Worm (Caenorhabditis elegans) whole organism, mixed stage, embryonic: ENCODE results near the gene ttr-45.

Source experiments
- cnd-1 ChIP-seq: fragments of 200-800 bp; sonication (Bioruptor generic); optimal IDR thresholded peaks from 2 replicates; lab custom pipeline; 2018; ENCODE audit warnings: mild to moderate bottlenecking, missing genetic modification characterization, missing compliant biosample characterization
- drap-1 ChIP-seq: fragments of 200-800 bp; sonication (Bioruptor generic); optimal IDR thresholded peaks from 3 replicates; lab custom pipeline; 2018; ENCODE audit warnings: mild to moderate bottlenecking, missing genetic modification characterization, missing compliant biosample characterization
- nhr-28 ChIP-seq: fragments of 150-350 bp; optimal IDR thresholded peaks from 2 replicates; lab custom pipeline; 2014; ENCODE audit warnings: missing biosample characterization, missing genetic modification characterization
- pha-4 ChIP-seq: fragments of 150-350 bp; optimal IDR thresholded peaks from 2 replicates; lab custom pipeline; 2018; ENCODE audit warnings: missing biosample characterization, missing genetic modification reagents, missing genetic modification characterization

DNA sequence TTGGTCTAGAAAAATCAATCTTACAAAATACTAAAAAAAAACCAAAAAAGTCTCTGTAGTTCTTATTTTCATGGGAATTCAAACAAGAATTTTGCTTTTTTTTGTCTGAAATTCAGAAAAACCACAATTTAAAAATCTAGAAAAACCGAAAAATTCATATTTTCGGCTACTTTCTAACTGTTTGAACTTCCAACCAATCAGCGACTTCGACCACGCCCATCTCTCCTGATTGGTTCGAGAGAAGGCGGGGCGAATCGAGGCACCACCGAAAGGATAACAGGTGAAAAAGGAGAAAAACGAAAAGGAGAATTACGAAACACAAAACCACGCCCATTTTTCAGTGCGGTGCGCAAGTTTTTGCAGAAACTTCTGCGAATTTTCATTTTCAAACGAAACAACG is 50.8 kb downstream of the ttr-45 start:
- TF ChIP-seq cnd-1 (tag; lab: Kevin White, UChicago) (no peak), drap-1 (GFP tag; lab: Kevin White, UChicago) (no peak), pha-4 (tag; lab: Kevin White, UChicago) (no peak), nhr-28 (no peak)
